Fruit fly (Drosophila melanogaster) whole organism, embryonic: ENCODE results near the gene Sp7.

Source experiments
- Blimp-1 ChIP-seq: fragments of 200-800 bp; sonication (Bioruptor generic); optimal IDR thresholded peaks from 3 replicates; lab custom pipeline; 2018; ENCODE audit warnings: missing biosample characterization, missing genetic modification characterization, mild to moderate bottlenecking, moderate library complexity, missing genetic modification reagents
- C15 ChIP-seq: fragments of 200-800 bp; sonication (Bioruptor generic); IDR thresholded peaks from 3 replicates; pipeline ENCODE4 v1.3.6; 2022; ENCODE audit warnings: missing biosample characterization, missing genetic modification characterization
- CG10267 ChIP-seq: fragments of 200-800 bp; sonication (Bioruptor generic); optimal IDR thresholded peaks from 2 replicates; lab custom pipeline; 2018; ENCODE audit warnings: missing biosample characterization, mild to moderate bottlenecking, missing genetic modification characterization, moderate library complexity
- CG11696 ChIP-seq: fragments of 200-800 bp; sonication (Bioruptor generic); IDR thresholded peaks from 2 replicates; pipeline ENCODE4 v1.3.6; 2022; ENCODE audit warnings: missing biosample characterization, missing genetic modification characterization
- CG12071 ChIP-seq: fragments of 200-800 bp; sonication (Bioruptor generic); optimal IDR thresholded peaks from 3 replicates; lab custom pipeline; 2018; ENCODE audit warnings: missing biosample characterization, mild to moderate bottlenecking, missing genetic modification characterization
- CG12155 ChIP-seq: fragments of 200-800 bp; sonication (Bioruptor generic); optimal IDR thresholded peaks from 3 replicates; lab custom pipeline; 2016; ENCODE audit warnings: missing biosample characterization, missing genetic modification characterization
- CG12744 ChIP-seq: fragments of 200-800 bp; sonication (Bioruptor generic); optimal IDR thresholded peaks from 2 replicates; lab custom pipeline; 2016; ENCODE audit warnings: missing biosample characterization, missing genetic modification characterization
- CG12769 ChIP-seq: fragments of 200-800 bp; sonication (Bioruptor generic); optimal IDR thresholded peaks from 2 replicates; lab custom pipeline; 2019; ENCODE audit warnings: missing biosample characterization, mild to moderate bottlenecking, missing genetic modification characterization, moderate library complexity
- CG13624 ChIP-seq: fragments of 200-800 bp; sonication (Bioruptor generic); optimal IDR thresholded peaks from 2 replicates; lab custom pipeline; 2016; ENCODE audit warnings: missing biosample characterization, missing genetic modification characterization
- CG1529 ChIP-seq: fragments of 200-800 bp; sonication (Bioruptor generic); optimal IDR thresholded peaks from 3 replicates; lab custom pipeline; 2018; ENCODE audit warnings: missing biosample characterization, missing genetic modification characterization
- CG15601 ChIP-seq: fragments of 200-800 bp; sonication (Bioruptor generic); optimal IDR thresholded peaks from 3 replicates; lab custom pipeline; 2019; ENCODE audit warnings: missing biosample characterization, mild to moderate bottlenecking, missing genetic modification characterization, moderate library complexity
- CG1602 ChIP-seq: fragments of 200-800 bp; sonication (Bioruptor generic); optimal IDR thresholded peaks from 3 replicates; lab custom pipeline; 2016; ENCODE audit warnings: missing biosample characterization, missing genetic modification characterization
- CG1603 ChIP-seq: fragments of 200-800 bp; sonication (Bioruptor generic); optimal IDR thresholded peaks from 2 replicates; lab custom pipeline; 2019; ENCODE audit warnings: missing biosample characterization, mild to moderate bottlenecking, missing genetic modification characterization, moderate library complexity
- CG16779 ChIP-seq: fragments of 200-800 bp; sonication (Bioruptor generic); IDR thresholded peaks from 2 replicates; pipeline ENCODE4 v1.3.6; 2022; ENCODE audit warnings: missing biosample characterization, missing genetic modification characterization
- CG17328 ChIP-seq: fragments of 200-800 bp; sonication (Bioruptor generic); IDR thresholded peaks from 2 replicates; pipeline ENCODE4 v1.3.6; 2022; ENCODE audit warnings: missing biosample characterization, missing genetic modification characterization
- CG17361 ChIP-seq: fragments of 200-800 bp; sonication (Bioruptor generic); IDR thresholded peaks from 3 replicates; pipeline ENCODE4 v1.3.6; 2022; ENCODE audit warnings: missing biosample characterization, missing genetic modification characterization
- CG1792 ChIP-seq: fragments of 200-800 bp; sonication (Bioruptor generic); optimal IDR thresholded peaks from 2 replicates; lab custom pipeline; 2016; ENCODE audit warnings: missing biosample characterization, missing genetic modification characterization
- CG3065 ChIP-seq: fragments of 200-800 bp; sonication (Bioruptor generic); optimal IDR thresholded peaks from 2 replicates; lab custom pipeline; 2016; ENCODE audit warnings: missing biosample characterization, missing genetic modification characterization
- CG32767 ChIP-seq: fragments of 200-800 bp; sonication (Bioruptor generic); IDR thresholded peaks from 2 replicates; pipeline ENCODE4 v1.3.6; 2022; ENCODE audit warnings: missing biosample characterization, missing genetic modification characterization
- CG34376 ChIP-seq: fragments of 200-800 bp; sonication (Bioruptor generic); optimal IDR thresholded peaks from 2 replicates; lab custom pipeline; 2018; ENCODE audit warnings: missing biosample characterization, mild to moderate bottlenecking, missing genetic modification characterization
- CG6272 ChIP-seq: fragments of 200-800 bp; sonication (Bioruptor generic); IDR thresholded peaks from 2 replicates; pipeline ENCODE4 v1.3.6; 2022; ENCODE audit warnings: missing biosample characterization, missing genetic modification characterization
- CG6765 ChIP-seq: fragments of 200-800 bp; sonication (Bioruptor generic); optimal IDR thresholded peaks from 3 replicates; lab custom pipeline; 2017; ENCODE audit warnings: missing biosample characterization, mild to moderate bottlenecking, missing genetic modification characterization
- CG7745 ChIP-seq: fragments of 200-800 bp; sonication (Bioruptor generic); optimal IDR thresholded peaks from 2 replicates; lab custom pipeline; 2018; ENCODE audit warnings: missing biosample characterization, mild to moderate bottlenecking, missing genetic modification characterization, moderate library complexity
- CG7928 ChIP-seq: fragments of 200-800 bp; sonication (Bioruptor generic); optimal IDR thresholded peaks from 2 replicates; lab custom pipeline; 2017; ENCODE audit warnings: missing biosample characterization, mild to moderate bottlenecking, missing genetic modification characterization
- CG8290 ChIP-seq, 3 experiments: fragments of 200-800 bp; sonication (Bioruptor generic); optimal IDR thresholded peaks; 2 replicates each; lab custom pipeline; 2016 to 2019; ENCODE audit warnings: missing biosample characterization in 3 of 3, missing genetic modification characterization in 3 of 3, mild to moderate bottlenecking in 2 of 3, moderate library complexity in 1 of 3
- CG9609 ChIP-seq: fragments of 200-800 bp; sonication (Bioruptor generic); optimal IDR thresholded peaks from 3 replicates; lab custom pipeline; 2016; ENCODE audit warnings: missing biosample characterization, missing genetic modification characterization
- CG9932 ChIP-seq: fragments of 200-800 bp; sonication (Bioruptor generic); IDR thresholded peaks from 2 replicates; pipeline ENCODE4 v1.3.6; 2022; ENCODE audit warnings: missing biosample characterization, missing genetic modification characterization
- Chrac-16 ChIP-seq: fragments of 200-800 bp; sonication (Bioruptor generic); optimal IDR thresholded peaks from 3 replicates; lab custom pipeline; 2016; ENCODE audit warnings: missing biosample characterization, missing genetic modification characterization
- Dp ChIP-seq: fragments of 200-800 bp; sonication (Bioruptor generic); optimal IDR thresholded peaks from 2 replicates; lab custom pipeline; 2018; ENCODE audit warnings: missing biosample characterization, mild to moderate bottlenecking, missing genetic modification characterization, moderate library complexity
- E2f1 ChIP-seq: fragments of 200-800 bp; sonication (Bioruptor generic); IDR thresholded peaks from 2 replicates; pipeline ENCODE4 v1.3.6; 2022; ENCODE audit warnings: missing biosample characterization, missing genetic modification characterization
- Hr51 ChIP-seq, 2 experiments: fragments of 200-800 bp; sonication (Bioruptor generic); optimal IDR thresholded peaks; 2 replicates in 1 of 2; 3 replicates in 1 of 2; lab custom pipeline; 2016 to 2018; ENCODE audit warnings: missing biosample characterization in 2 of 2, missing genetic modification characterization in 2 of 2, mild to moderate bottlenecking in 1 of 2, moderate library complexity in 1 of 2
- Kr ChIP-seq: fragments of 200-800 bp; sonication (Bioruptor generic); optimal IDR thresholded peaks from 2 replicates; lab custom pipeline; 2017; ENCODE audit warnings: missing biosample characterization, mild to moderate bottlenecking, missing genetic modification characterization
- Mes4 ChIP-seq: fragments of 200-800 bp; sonication (Bioruptor generic); optimal IDR thresholded peaks from 2 replicates; lab custom pipeline; 2016; ENCODE audit warnings: missing biosample characterization, missing genetic modification characterization
- NC2β ChIP-seq: fragments of 200-800 bp; sonication (Bioruptor generic); optimal IDR thresholded peaks from 2 replicates; lab custom pipeline; 2016; ENCODE audit warnings: missing biosample characterization, missing genetic modification characterization
- Trl ChIP-seq, 3 experiments: fragments of >200 bp in 2 of 3; fragments of 200-800 bp in 1 of 3; sonication (Bioruptor generic) in 1 of 3; optimal IDR thresholded peaks; 2 replicates in 1 of 3; 3 replicates in 2 of 3; lab custom pipeline; 2016 to 2017; ENCODE audit warnings: missing biosample characterization in 1 of 3, missing genetic modification characterization in 1 of 3
- Usf ChIP-seq: fragments of 200-800 bp; sonication (Bioruptor generic); optimal IDR thresholded peaks from 2 replicates; lab custom pipeline; 2017; ENCODE audit warnings: missing genotype, missing biosample characterization, missing genetic modification characterization
- al ChIP-seq: fragments of 200-800 bp; sonication (Bioruptor generic); IDR thresholded peaks from 2 replicates; pipeline ENCODE4 v1.3.6; 2022; ENCODE audit warnings: missing biosample characterization, missing genetic modification characterization
- aop ChIP-seq: fragments of 200-800 bp; sonication (Bioruptor generic); IDR thresholded peaks from 2 replicates; pipeline ENCODE4 v1.3.6; 2022; ENCODE audit warnings: missing biosample characterization, missing genetic modification characterization
- exex ChIP-seq: fragments of 200-800 bp; sonication (Bioruptor generic); optimal IDR thresholded peaks from 4 replicates; lab custom pipeline; 2018; ENCODE audit warnings: missing biosample characterization, mild to moderate bottlenecking, missing genetic modification characterization, moderate library complexity
- grau ChIP-seq: fragments of 200-800 bp; optimal IDR thresholded peaks from 3 replicates; lab custom pipeline; 2019; ENCODE audit warnings: missing biosample characterization, mild to moderate bottlenecking, missing genetic modification characterization, moderate library complexity
- jigr1 ChIP-seq: fragments of 200-800 bp; sonication (Bioruptor generic); IDR thresholded peaks from 3 replicates; pipeline ENCODE4 v1.3.6; 2022; ENCODE audit warnings: missing biosample characterization, missing genetic modification characterization
- jing ChIP-seq: fragments of 200-800 bp; sonication (Bioruptor generic); optimal IDR thresholded peaks from 2 replicates; lab custom pipeline; 2018; ENCODE audit warnings: missing biosample characterization, mild to moderate bottlenecking, missing genetic modification characterization
- jumu ChIP-seq: fragments of 200-800 bp; sonication (Bioruptor generic); optimal IDR thresholded peaks from 3 replicates; lab custom pipeline; 2016; ENCODE audit warnings: missing biosample characterization, missing genetic modification characterization
- lab ChIP-seq: fragments of 200-800 bp; sonication (Bioruptor generic); optimal IDR thresholded peaks from 3 replicates; lab custom pipeline; 2017; ENCODE audit warnings: missing biosample characterization, missing genetic modification characterization, mild to moderate bottlenecking, moderate library complexity, missing genetic modification reagents
- mam ChIP-seq: fragments of 200-800 bp; sonication (Bioruptor generic); optimal IDR thresholded peaks from 3 replicates; lab custom pipeline; 2016; ENCODE audit warnings: missing biosample characterization, missing genetic modification characterization
- mld ChIP-seq: fragments of 200-800 bp; sonication (Bioruptor generic); IDR thresholded peaks from 3 replicates; pipeline ENCODE4 v1.3.6; 2022; ENCODE audit warnings: missing biosample characterization, missing genetic modification characterization; ENCODE audit not compliant: partially characterized antibody
- prd ChIP-seq, 3 experiments: fragments of >200 bp in 2 of 3; fragments of 200-800 bp in 1 of 3; sonication (Bioruptor generic) in 1 of 3; optimal IDR thresholded peaks in 2 of 3; IDR thresholded peaks in 1 of 3; 2 replicates in 2 of 3; 3 replicates in 1 of 3; pipeline versions ENCODE4 v1.3.6 to Lab custom; 2017 to 2022; ENCODE audit warnings: missing biosample characterization in 1 of 3, missing genetic modification characterization in 1 of 3
- sna ChIP-seq: fragments of 200-800 bp; sonication (Bioruptor generic); IDR thresholded peaks from 2 replicates; pipeline ENCODE4 v1.3.6; 2022; ENCODE audit warnings: missing biosample characterization, missing genetic modification characterization; ENCODE audit not compliant: partially characterized antibody
- so ChIP-seq: fragments of 200-800 bp; sonication (Bioruptor generic); IDR thresholded peaks from 3 replicates; pipeline ENCODE4 v1.3.6; 2022; ENCODE audit warnings: missing biosample characterization, missing genetic modification characterization
- unpg ChIP-seq: fragments of 200-800 bp; sonication (Bioruptor generic); optimal IDR thresholded peaks from 3 replicates; lab custom pipeline; 2018; ENCODE audit warnings: missing biosample characterization, mild to moderate bottlenecking, missing genetic modification characterization, moderate library complexity

Gene Sp7

dm6 chr3R:7790583-7791034, 31.0 kb downstream of the Sp7 start, which contains the start of gene CG10086 (continued):
- no peak for TF ChIP-seq Hr51 (GFP tag; optimal IDR thresholded peaks at IDR 0.05; lab: Kevin White, UChicago)
- no peak for TF ChIP-seq CG17328 (GFP tag; lab: Robert Waterston, UW)
- no peak for TF ChIP-seq CG15601 (tag; lab: Kevin White, UChicago)
- TF ChIP-seq aop (GFP tag; lab: Robert Waterston, UW) = no peak
- TF ChIP-seq lab = peak; percentile 38
- no peak for TF ChIP-seq jumu (GFP tag; lab: Kevin White, UChicago)
- no peak for TF ChIP-seq CG16779 (GFP tag; lab: Robert Waterston, UW)
- TF ChIP-seq CG12744 (GFP tag; lab: Kevin White, UChicago) = no peak
- no peak for TF ChIP-seq CG9609 (GFP tag; lab: Kevin White, UChicago)
- peak; percentile 30 for TF ChIP-seq CG12769 (tag; lab: Kevin White, UChicago)
- TF ChIP-seq CG6765 (GFP tag; lab: Kevin White, UChicago) = no peak
- no peak for TF ChIP-seq CG1792
- no peak for TF ChIP-seq Blimp-1 (GFP tag; lab: Kevin White, UChicago)
- no peak for TF ChIP-seq unpg
- no peak for TF ChIP-seq CG17361 (GFP tag; lab: Robert Waterston, UW)
- TF ChIP-seq Kr = no peak
- TF ChIP-seq so = 0 out of 3 replicates have a peak, but pooled peaks have one; percentile 19
- TF ChIP-seq CG11696 (GFP tag; lab: Robert Waterston, UW) = no peak
- TF ChIP-seq CG9932 (GFP tag; lab: Robert Waterston, UW) = no peak
- TF ChIP-seq exex (tag; lab: Kevin White, UChicago) = peak; percentile 99
- TF ChIP-seq mld (GFP tag; lab: Robert Waterston, UW) = no peak
- no peak for TF ChIP-seq Trl (optimal IDR thresholded peaks at IDR 0.05; lab: Kevin White, UChicago)
- TF ChIP-seq Trl (GFP tag; optimal IDR thresholded peaks at IDR 0.05; lab: Kevin White, UChicago) = no peak
- TF ChIP-seq CG32767 = no peak
- peak; percentile 86 for TF ChIP-seq CG34376 (GFP tag; lab: Kevin White, UChicago)
- TF ChIP-seq CG1603 (tag; lab: Kevin White, UChicago) = no peak
- TF ChIP-seq C15 (GFP tag; lab: Robert Waterston, UW) = no peak
- no peak for TF ChIP-seq CG6272
- no peak for TF ChIP-seq CG7928 (GFP tag; lab: Kevin White, UChicago)
- TF ChIP-seq NC2β (GFP tag; lab: Kevin White, UChicago) = no peak
- TF ChIP-seq CG12071 (GFP tag; lab: Kevin White, UChicago) = no peak
- TF ChIP-seq Usf (GFP tag; lab: Kevin White, UChicago) = no peak
- no peak for TF ChIP-seq grau (tag; lab: Kevin White, UChicago)
- no peak for TF ChIP-seq prd (optimal IDR thresholded peaks at IDR 0.05; lab: Kevin White, UChicago)
- TF ChIP-seq prd (GFP tag; IDR thresholded peaks at IDR 0.05; lab: Robert Waterston, UW) = no peak
- no peak for TF ChIP-seq jigr1
- no peak for TF ChIP-seq CG1602 (GFP tag; lab: Kevin White, UChicago)
- no peak for TF ChIP-seq CG10267 (tag; lab: Kevin White, UChicago)
- TF ChIP-seq mam (GFP tag; lab: Kevin White, UChicago) = no peak
- TF ChIP-seq CG8290 (GFP tag; optimal IDR thresholded peaks at IDR 0.05; lab: Kevin White, UChicago) = no peak
- TF ChIP-seq CG8290 (tag; optimal IDR thresholded peaks at IDR 0.05; lab: Kevin White, UChicago) = peak in 1 of 2 experiments; percentile 1
- no peak for TF ChIP-seq CG12155 (GFP tag; lab: Kevin White, UChicago)
- TF ChIP-seq al (GFP tag; lab: Robert Waterston, UW) = no peak
- no peak for TF ChIP-seq Dp
- TF ChIP-seq Mes4 (GFP tag; lab: Kevin White, UChicago) = no peak
- TF ChIP-seq CG7745 (tag; lab: Kevin White, UChicago) = no peak
- TF ChIP-seq CG1529 (GFP tag; lab: Kevin White, UChicago) = no peak
- TF ChIP-seq sna = no peak
- TF ChIP-seq E2f1 (GFP tag; lab: Robert Waterston, UW) = no peak
- TF ChIP-seq Chrac-16 (GFP tag; lab: Kevin White, UChicago) = no peak
- no peak for TF ChIP-seq CG13624 (GFP tag; lab: Kevin White, UChicago)
- no peak for TF ChIP-seq CG3065 (GFP tag; lab: Kevin White, UChicago)
- TF ChIP-seq jing (GFP tag; lab: Kevin White, UChicago) = no peak
